Worm (Caenorhabditis elegans) whole organism, mixed stage, embryonic: ENCODE data around the gene srh-62.

ENCODE experiments used
- M03D4.4 ChIP-seq: sonication (generic microtip); optimal IDR thresholded peaks from 2 replicates; lab custom pipeline; 2017; ENCODE audit warnings: mild to moderate bottlenecking, missing genetic modification characterization, missing compliant biosample characterization
- bed-3 ChIP-seq: fragments of 200-800 bp; sonication (Bioruptor generic); optimal IDR thresholded peaks from 3 replicates; lab custom pipeline; 2018; ENCODE audit warnings: mild to moderate bottlenecking, missing genetic modification characterization, moderate library complexity, missing compliant biosample characterization
- blmp-1 ChIP-seq: fragments of 150-350 bp; optimal IDR thresholded peaks from 2 replicates; lab custom pipeline; 2014; ENCODE audit warnings: missing biosample characterization, missing genetic modification characterization
- ceh-39 ChIP-seq: fragments of 150-350 bp; optimal IDR thresholded peaks from 2 replicates; lab custom pipeline; 2014; ENCODE audit warnings: missing biosample characterization, missing genetic modification characterization
- ceh-43 ChIP-seq: fragments of 200-800 bp; sonication (Bioruptor generic); optimal IDR thresholded peaks from 2 replicates; lab custom pipeline; 2018; ENCODE audit warnings: mild to moderate bottlenecking, missing genetic modification characterization, moderate library complexity, missing compliant biosample characterization
- ceh-83 ChIP-seq: fragments of 200-800 bp; sonication (Bioruptor generic); optimal IDR thresholded peaks from 2 replicates; lab custom pipeline; 2018; ENCODE audit warnings: mild to moderate bottlenecking, missing genetic modification characterization, missing compliant biosample characterization
- ces-1 ChIP-seq: fragments of 150-350 bp; optimal IDR thresholded peaks from 2 replicates; lab custom pipeline; 2014; ENCODE audit warnings: missing biosample characterization, missing genetic modification reagents, missing genetic modification characterization
- drap-1 ChIP-seq: fragments of 200-800 bp; sonication (Bioruptor generic); optimal IDR thresholded peaks from 3 replicates; lab custom pipeline; 2018; ENCODE audit warnings: mild to moderate bottlenecking, missing genetic modification characterization, missing compliant biosample characterization
- elt-1 ChIP-seq: sonication (generic microtip); optimal IDR thresholded peaks from 2 replicates; lab custom pipeline; 2017; ENCODE audit warnings: missing genetic modification characterization, mild to moderate bottlenecking, missing compliant biosample characterization, antibody characterized with exemption, moderate library complexity, borderline replicate concordance; ENCODE audit not compliant: insufficient read depth
- elt-3 ChIP-seq: fragments of 150-350 bp; optimal IDR thresholded peaks from 2 replicates; lab custom pipeline; 2014; ENCODE audit warnings: missing biosample characterization, missing genetic modification characterization
- flh-1 ChIP-seq: fragments of 200-800 bp; sonication (Bioruptor generic); optimal IDR thresholded peaks from 2 replicates; lab custom pipeline; 2018; ENCODE audit warnings: mild to moderate bottlenecking, missing genetic modification characterization, moderate library complexity, missing compliant biosample characterization
- ham-2 ChIP-seq: fragments of 200-800 bp; sonication (Bioruptor generic); optimal IDR thresholded peaks from 2 replicates; lab custom pipeline; 2018; ENCODE audit warnings: mild to moderate bottlenecking, missing genetic modification characterization, missing compliant biosample characterization
- hlh-1 ChIP-seq: fragments of 150-350 bp; optimal IDR thresholded peaks from 2 replicates; lab custom pipeline; 2014; ENCODE audit warnings: missing biosample characterization, missing genetic modification reagents, missing genetic modification characterization
- lin-13 ChIP-seq: fragments of 150-350 bp; optimal IDR thresholded peaks from 2 replicates; lab custom pipeline; 2014; ENCODE audit warnings: missing biosample characterization, missing genetic modification characterization
- lin-32 ChIP-seq: fragments of 200-800 bp; sonication (Bioruptor generic); optimal IDR thresholded peaks from 2 replicates; lab custom pipeline; 2018; ENCODE audit warnings: mild to moderate bottlenecking, missing genetic modification characterization, missing compliant biosample characterization
- lsy-2 ChIP-seq: fragments of 150-350 bp; optimal IDR thresholded peaks from 2 replicates; lab custom pipeline; 2014; ENCODE audit warnings: missing biosample characterization, missing genetic modification characterization
- mab-5 ChIP-seq: fragments of 150-350 bp; optimal IDR thresholded peaks from 2 replicates; lab custom pipeline; 2014; ENCODE audit warnings: missing biosample characterization, missing genetic modification characterization
- mep-1 ChIP-seq: fragments of 150-350 bp; optimal IDR thresholded peaks from 2 replicates; lab custom pipeline; 2017; ENCODE audit warnings: missing biosample characterization, missing genetic modification reagents, missing genetic modification characterization, inconsistent platforms
- mls-2 ChIP-seq: sonication (generic microtip); optimal IDR thresholded peaks from 2 replicates; lab custom pipeline; 2016; ENCODE audit warnings: mild to moderate bottlenecking, missing genetic modification characterization, moderate library complexity, missing compliant biosample characterization
- nhr-12 ChIP-seq: fragments of 150-350 bp; optimal IDR thresholded peaks from 2 replicates; lab custom pipeline; 2014; ENCODE audit warnings: missing biosample characterization, missing genetic modification characterization
- nhr-237 ChIP-seq: fragments of 150-350 bp; optimal IDR thresholded peaks from 2 replicates; lab custom pipeline; 2014; ENCODE audit warnings: missing biosample characterization, missing genetic modification characterization
- nhr-28 ChIP-seq: fragments of 150-350 bp; optimal IDR thresholded peaks from 2 replicates; lab custom pipeline; 2014; ENCODE audit warnings: missing biosample characterization, missing genetic modification characterization
- pha-4 ChIP-seq: fragments of 150-350 bp; optimal IDR thresholded peaks from 2 replicates; lab custom pipeline; 2018; ENCODE audit warnings: missing biosample characterization, missing genetic modification reagents, missing genetic modification characterization
- sem-2 ChIP-seq: fragments of 200-800 bp; sonication (Bioruptor generic); optimal IDR thresholded peaks from 2 replicates; lab custom pipeline; 2018; ENCODE audit warnings: mild to moderate bottlenecking, missing genetic modification characterization, missing compliant biosample characterization
- snpc-4 ChIP-seq: fragments of 150-350 bp; optimal IDR thresholded peaks from 2 replicates; lab custom pipeline; 2014; ENCODE audit warnings: missing biosample characterization, missing genetic modification characterization
- sptf-1 ChIP-seq: sonication (generic microtip); optimal IDR thresholded peaks from 2 replicates; lab custom pipeline; 2017; ENCODE audit warnings: mild to moderate bottlenecking, missing genetic modification characterization, moderate library complexity, missing compliant biosample characterization
- tbx-8 ChIP-seq: fragments of 200-800 bp; sonication (Bioruptor generic); optimal IDR thresholded peaks from 2 replicates; lab custom pipeline; 2018; ENCODE audit warnings: mild to moderate bottlenecking, missing genetic modification characterization, moderate library complexity, missing compliant biosample characterization
- unc-120 ChIP-seq: sonication (generic microtip); optimal IDR thresholded peaks from 2 replicates; lab custom pipeline; 2017; ENCODE audit warnings: missing genetic modification characterization, missing compliant biosample characterization; ENCODE audit not compliant: poor library complexity, severe bottlenecking
- unc-39 ChIP-seq: fragments of 150-350 bp; optimal IDR thresholded peaks from 2 replicates; lab custom pipeline; 2014; ENCODE audit warnings: missing biosample characterization, missing genetic modification characterization
- unc-62 ChIP-seq: fragments of 150-350 bp; optimal IDR thresholded peaks from 2 replicates; lab custom pipeline; 2014; ENCODE audit warnings: missing biosample characterization, missing genetic modification reagents, missing genetic modification characterization
- zip-8 ChIP-seq: fragments of 150-350 bp; optimal IDR thresholded peaks from 2 replicates; lab custom pipeline; 2014; ENCODE audit warnings: missing biosample characterization, missing genetic modification characterization
- ztf-11 ChIP-seq: fragments of 150-350 bp; optimal IDR thresholded peaks from 2 replicates; lab custom pipeline; 2014; ENCODE audit warnings: missing biosample characterization, missing genetic modification characterization

Gene srh-62

DNA sequence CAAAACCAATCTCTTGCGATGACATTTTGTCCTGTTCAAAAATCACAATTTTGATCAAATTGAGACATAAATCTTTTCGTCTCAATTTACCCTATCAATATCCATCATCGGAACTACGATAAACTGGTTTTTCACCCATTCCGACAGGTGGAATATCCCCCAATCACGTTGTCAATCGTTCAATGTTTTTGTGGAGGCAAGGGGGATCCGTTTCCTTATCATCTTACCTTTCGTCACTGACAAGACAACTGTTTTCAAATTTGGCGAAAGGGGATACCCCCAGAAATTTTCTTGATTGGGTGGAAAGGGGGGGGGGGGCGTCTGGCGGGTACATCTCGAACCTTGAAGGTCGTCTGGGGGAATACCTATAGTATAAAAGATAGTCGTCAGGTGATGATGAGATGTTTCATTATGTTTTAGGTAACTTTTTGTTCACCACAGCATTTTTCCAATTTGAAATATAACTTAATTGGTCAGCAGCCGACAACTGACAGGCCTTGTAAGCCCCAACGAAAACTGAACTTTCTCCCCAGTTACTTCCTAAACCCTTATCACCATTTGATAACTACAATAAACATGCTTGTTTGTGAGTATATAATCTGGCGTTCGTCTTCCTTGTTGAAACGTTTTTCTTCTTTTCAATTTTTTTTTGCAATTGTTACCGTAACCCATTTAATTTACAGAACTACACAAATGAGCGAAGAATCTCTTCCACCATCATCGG lies 21.5 kb downstream of the srh-62 start, which contains the start of gene ZK6.8:
Gene ZK6.8, plus strand, starts transcription at position 682 of the 724 bp plus-strand sequence.
- TF ChIP-seq nhr-28 (no peak), unc-62 (no peak), drap-1 (GFP tag; lab: Kevin White, UChicago) (no peak), mls-2 (tag; lab: Kevin White, UChicago) (no peak), lsy-2 (tag; lab: Kevin White, UChicago) (no peak), lin-32 (no peak), sem-2 (no peak), zip-8 (tag; lab: Kevin White, UChicago) (no peak), pha-4 (tag; lab: Kevin White, UChicago) (no peak)

DNA sequence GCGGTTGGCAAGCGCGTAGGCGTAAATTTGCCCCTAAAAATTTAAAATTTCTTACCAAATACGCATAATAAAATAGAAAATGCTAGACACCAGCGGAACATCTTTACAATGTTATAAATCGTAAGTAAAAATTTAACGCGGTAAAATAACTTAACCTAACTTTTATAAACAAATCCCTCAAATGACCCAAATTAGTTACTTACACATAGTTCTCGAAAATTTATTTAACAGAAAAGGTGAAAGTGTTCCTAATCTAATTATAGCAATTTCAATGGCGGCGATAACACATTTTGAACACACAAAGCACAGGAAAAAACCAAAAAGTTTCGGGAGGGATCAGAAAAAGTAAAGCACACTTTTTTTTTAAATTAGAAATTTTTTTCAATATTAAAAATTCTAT lies 22.7 kb downstream of the srh-62 start, which contains the start of gene mltn-8:
Gene mltn-8, minus strand, starts transcription at position 101 of the 400 bp plus-strand sequence.
- TF ChIP-seq snpc-4 (tag; lab: Kevin White, UChicago), result no peak
- TF ChIP-seq ceh-83 (GFP tag; lab: Kevin White, UChicago), result no peak
- TF ChIP-seq elt-3 (tag; lab: Kevin White, UChicago), result no peak
- no peak for TF ChIP-seq ceh-43
- TF ChIP-seq elt-1 (tag; lab: Kevin White, UChicago), result no peak
- TF ChIP-seq zip-8 (tag; lab: Kevin White, UChicago), result no peak
- no peak for TF ChIP-seq unc-120 (tag; lab: Kevin White, UChicago)
- TF ChIP-seq lin-32, result no peak
- TF ChIP-seq M03D4.4, result no peak
- no peak for TF ChIP-seq sptf-1
- no peak for TF ChIP-seq mab-5 (tag; lab: Kevin White, UChicago)
- TF ChIP-seq lsy-2 (tag; lab: Kevin White, UChicago), result no peak
- no peak for TF ChIP-seq sem-2
- TF ChIP-seq ztf-11 (tag; lab: Kevin White, UChicago), result no peak
- TF ChIP-seq ham-2, result no peak

DNA sequence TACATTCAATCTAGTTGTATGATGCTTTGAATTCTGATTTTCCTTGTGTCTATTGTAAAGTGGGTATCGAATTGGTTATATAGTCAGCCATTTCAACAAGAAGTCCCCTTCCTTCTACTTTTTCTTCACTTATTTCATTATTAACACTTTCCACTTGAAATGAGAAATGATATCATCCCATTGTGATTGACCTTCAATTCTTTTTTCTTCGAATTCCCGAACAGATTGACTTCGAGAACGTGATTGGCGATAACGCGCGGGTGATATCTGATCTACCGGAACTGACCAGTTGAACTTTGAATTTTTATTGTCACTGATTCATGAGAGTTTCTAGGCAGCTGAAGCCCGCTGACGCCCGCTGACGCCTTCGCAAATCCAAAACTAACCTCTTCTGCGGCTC lies 24.7 kb downstream of the srh-62 start:
- TF ChIP-seq tbx-8 (GFP tag; lab: Kevin White, UChicago) (no peak), unc-120 (tag; lab: Kevin White, UChicago) (no peak), nhr-237 (tag; lab: Kevin White, UChicago) (no peak), unc-62 (no peak), hlh-1 (tag; lab: Kevin White, UChicago) (no peak), ceh-83 (GFP tag; lab: Kevin White, UChicago) (no peak), lin-32 (no peak), ztf-11 (tag; lab: Kevin White, UChicago) (no peak), nhr-28 (no peak), M03D4.4 (no peak), drap-1 (GFP tag; lab: Kevin White, UChicago) (no peak), flh-1 (GFP tag; lab: Kevin White, UChicago) (no peak), mep-1 (tag; lab: Kevin White, UChicago) (no peak), ceh-39 (no peak), bed-3 (GFP tag; lab: Kevin White, UChicago) (no peak), unc-39 (no peak), zip-8 (tag; lab: Kevin White, UChicago) (no peak), ceh-43 (no peak)

DNA sequence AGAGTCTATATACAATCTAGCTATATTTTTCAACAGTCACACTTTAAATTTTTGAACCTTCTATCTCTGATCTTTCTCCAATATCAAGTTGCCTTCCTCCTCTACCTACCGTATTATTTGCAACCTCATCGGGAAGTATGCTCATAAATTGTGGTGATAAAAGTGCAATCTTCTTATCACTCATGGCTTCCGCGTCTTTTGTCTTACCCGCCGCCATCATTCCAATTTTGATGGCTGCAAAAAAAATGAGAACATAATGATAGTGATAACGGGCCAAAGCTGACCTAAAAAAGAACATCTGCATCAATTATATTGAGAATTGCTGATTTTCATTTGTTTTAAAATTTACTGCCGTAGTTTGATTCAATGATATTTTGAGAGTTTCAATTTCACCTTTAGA lies 26.1 kb downstream of the srh-62 start:
- TF ChIP-seq ceh-83 (GFP tag; lab: Kevin White, UChicago), result no peak
- no peak for TF ChIP-seq M03D4.4
- no peak for TF ChIP-seq lin-13 (tag; lab: Kevin White, UChicago)
- no peak for TF ChIP-seq hlh-1 (tag; lab: Kevin White, UChicago)
- no peak for TF ChIP-seq elt-3 (tag; lab: Kevin White, UChicago)
- no peak for TF ChIP-seq ham-2
- TF ChIP-seq pha-4 (tag; lab: Kevin White, UChicago), result no peak
- TF ChIP-seq snpc-4 (tag; lab: Kevin White, UChicago), result no peak
- no peak for TF ChIP-seq ceh-43
- no peak for TF ChIP-seq unc-39
- no peak for TF ChIP-seq mab-5 (tag; lab: Kevin White, UChicago)
- no peak for TF ChIP-seq ces-1
- TF ChIP-seq lsy-2 (tag; lab: Kevin White, UChicago), result no peak
- TF ChIP-seq nhr-12, result no peak
- TF ChIP-seq blmp-1 (tag; lab: Kevin White, UChicago), result no peak
- no peak for TF ChIP-seq bed-3 (GFP tag; lab: Kevin White, UChicago)
- TF ChIP-seq flh-1 (GFP tag; lab: Kevin White, UChicago), result no peak
- TF ChIP-seq elt-1 (tag; lab: Kevin White, UChicago), result no peak
- TF ChIP-seq mep-1 (tag; lab: Kevin White, UChicago), result no peak
- TF ChIP-seq nhr-237 (tag; lab: Kevin White, UChicago), result no peak
